Fruit fly (Drosophila melanogaster) whole organism, embryonic: ENCODE measurements around the gene AP-1sigma.

Source experiments
- Atf-2 ChIP-seq: fragments of 200-800 bp; sonication (Bioruptor generic); optimal IDR thresholded peaks from 2 replicates; lab custom pipeline; 2016; ENCODE audit warnings: missing biosample characterization, missing genetic modification characterization
- CG10321 ChIP-seq: fragments of 200-800 bp; sonication (Bioruptor generic); IDR thresholded peaks from 2 replicates; pipeline ENCODE4 v1.3.6; 2022; ENCODE audit warnings: missing biosample characterization, missing genetic modification characterization
- CG11456 ChIP-seq: fragments of 200-800 bp; sonication (Bioruptor generic); IDR thresholded peaks from 3 replicates; pipeline ENCODE4 v1.3.6; 2022; ENCODE audit warnings: missing biosample characterization, missing genetic modification characterization
- CG11695 ChIP-seq: fragments of 200-800 bp; sonication (Bioruptor generic); IDR thresholded peaks from 3 replicates; pipeline ENCODE4 v1.3.6; 2022; ENCODE audit warnings: missing biosample characterization, missing genetic modification characterization
- CG12236 ChIP-seq: fragments of 200-800 bp; sonication (Bioruptor generic); optimal IDR thresholded peaks from 2 replicates; lab custom pipeline; 2016; ENCODE audit warnings: missing biosample characterization, missing genetic modification characterization
- CG1603 ChIP-seq: fragments of 200-800 bp; sonication (Bioruptor generic); optimal IDR thresholded peaks from 2 replicates; lab custom pipeline; 2019; ENCODE audit warnings: missing biosample characterization, mild to moderate bottlenecking, missing genetic modification characterization, moderate library complexity
- CG17829 ChIP-seq: fragments of 200-800 bp; optimal IDR thresholded peaks from 2 replicates; lab custom pipeline; 2019; ENCODE audit warnings: missing biosample characterization, mild to moderate bottlenecking, missing genetic modification characterization, moderate library complexity
- CG2678 ChIP-seq: fragments of 200-800 bp; sonication (Bioruptor generic); optimal IDR thresholded peaks from 3 replicates; lab custom pipeline; 2019; ENCODE audit warnings: missing biosample characterization, mild to moderate bottlenecking, missing genetic modification characterization, moderate library complexity
- CG30020 ChIP-seq: fragments of 200-800 bp; optimal IDR thresholded peaks from 2 replicates; lab custom pipeline; 2019; ENCODE audit warnings: missing biosample characterization, mild to moderate bottlenecking, missing genetic modification characterization, moderate library complexity
- CG30431 ChIP-seq: fragments of 200-800 bp; sonication (Bioruptor generic); optimal IDR thresholded peaks from 2 replicates; lab custom pipeline; 2017; ENCODE audit warnings: missing biosample characterization, missing genetic modification characterization
- CG32767 ChIP-seq: fragments of 200-800 bp; sonication (Bioruptor generic); IDR thresholded peaks from 2 replicates; pipeline ENCODE4 v1.3.6; 2022; ENCODE audit warnings: missing biosample characterization, missing genetic modification characterization
- CG4282 ChIP-seq: fragments of 200-800 bp; sonication (Bioruptor generic); optimal IDR thresholded peaks from 2 replicates; lab custom pipeline; 2016; ENCODE audit warnings: missing biosample characterization, missing genetic modification characterization
- CG4404 ChIP-seq: fragments of 200-800 bp; sonication (Bioruptor generic); IDR thresholded peaks from 2 replicates; pipeline ENCODE4 v1.3.6; 2022; ENCODE audit warnings: missing biosample characterization, missing genetic modification characterization
- CG5180 ChIP-seq: fragments of 200-800 bp; sonication (Bioruptor generic); optimal IDR thresholded peaks from 3 replicates; lab custom pipeline; 2017; ENCODE audit warnings: missing biosample characterization, missing genetic modification characterization, mild to moderate bottlenecking, moderate library complexity, missing genetic modification reagents
- CG6765 ChIP-seq: fragments of 200-800 bp; sonication (Bioruptor generic); optimal IDR thresholded peaks from 3 replicates; lab custom pipeline; 2017; ENCODE audit warnings: missing biosample characterization, mild to moderate bottlenecking, missing genetic modification characterization
- CG7786 ChIP-seq: fragments of 200-800 bp; sonication (Bioruptor generic); optimal IDR thresholded peaks from 2 replicates; lab custom pipeline; 2016; ENCODE audit warnings: missing biosample characterization, missing genetic modification characterization
- CG9876 ChIP-seq: fragments of 200-800 bp; sonication (Bioruptor generic); optimal IDR thresholded peaks from 2 replicates; lab custom pipeline; 2016; ENCODE audit warnings: missing biosample characterization, missing genetic modification characterization
- CTCF ChIP-seq: fragments of 200-800 bp; sonication (Bioruptor generic); optimal IDR thresholded peaks from 2 replicates; lab custom pipeline; 2017; ENCODE audit warnings: missing biosample characterization, mild to moderate bottlenecking, missing genetic modification characterization, moderate library complexity
- D ChIP-seq, 2 experiments: fragments of 200-800 bp in 1 of 2; fragments of >200 bp in 1 of 2; sonication (Bioruptor generic) in 1 of 2; optimal IDR thresholded peaks; 2 replicates in 1 of 2; 3 replicates in 1 of 2; lab custom pipeline; 2017; ENCODE audit warnings: mild to moderate bottlenecking in 1 of 2, missing biosample characterization in 1 of 2, missing genetic modification characterization in 1 of 2, missing genetic modification reagents in 1 of 2
- Fer1 ChIP-seq: fragments of 200-800 bp; sonication (Bioruptor generic); optimal IDR thresholded peaks from 2 replicates; lab custom pipeline; 2017; ENCODE audit warnings: missing biosample characterization, mild to moderate bottlenecking, missing genetic modification characterization
- Nf-YA ChIP-seq: fragments of 200-800 bp; sonication (Bioruptor generic); IDR thresholded peaks from 2 replicates; pipeline ENCODE4 v1.3.6; 2022; ENCODE audit warnings: missing biosample characterization, missing genetic modification characterization
- Ptx1 ChIP-seq: fragments of 200-800 bp; sonication (Bioruptor generic); IDR thresholded peaks from 2 replicates; pipeline ENCODE4 v1.3.6; 2022; ENCODE audit warnings: missing biosample characterization, missing genetic modification characterization
- Rfx ChIP-seq: fragments of 200-800 bp; sonication (Bioruptor generic); IDR thresholded peaks from 2 replicates; pipeline ENCODE4 v1.3.6; 2022; ENCODE audit warnings: missing biosample characterization, missing genetic modification characterization
- Rx ChIP-seq: fragments of 200-800 bp; sonication (Bioruptor generic); IDR thresholded peaks from 2 replicates; pipeline ENCODE4 v1.3.6; 2022; ENCODE audit warnings: missing biosample characterization, missing genetic modification characterization
- Scr ChIP-seq: fragments of 200-800 bp; sonication (Bioruptor generic); IDR thresholded peaks from 2 replicates; pipeline ENCODE4 v1.3.6; 2022; ENCODE audit warnings: missing biosample characterization, missing genetic modification characterization; ENCODE audit not compliant: partially characterized antibody
- Sox102F ChIP-seq: fragments of 200-800 bp; sonication (Bioruptor generic); optimal IDR thresholded peaks from 2 replicates; lab custom pipeline; 2018; ENCODE audit warnings: missing biosample characterization, mild to moderate bottlenecking, missing genetic modification characterization, moderate library complexity
- Ssrp ChIP-seq: fragments of 200-800 bp; sonication (Bioruptor generic); optimal IDR thresholded peaks from 2 replicates; lab custom pipeline; 2018; ENCODE audit warnings: missing biosample characterization, mild to moderate bottlenecking, missing genetic modification characterization, moderate library complexity
- ab ChIP-seq: fragments of 200-800 bp; sonication (Bioruptor generic); optimal IDR thresholded peaks from 2 replicates; lab custom pipeline; 2016; ENCODE audit warnings: missing biosample characterization, missing genetic modification characterization
- ara ChIP-seq: fragments of 200-800 bp; sonication (Bioruptor generic); IDR thresholded peaks from 2 replicates; pipeline ENCODE4 v1.3.6; 2022; ENCODE audit warnings: missing biosample characterization, missing genetic modification characterization
- bcd ChIP-seq: fragments of 200-800 bp; sonication (Bioruptor generic); optimal IDR thresholded peaks from 2 replicates; lab custom pipeline; 2017; ENCODE audit warnings: missing biosample characterization, mild to moderate bottlenecking, missing genetic modification characterization
- cg ChIP-seq: fragments of 200-800 bp; sonication (Bioruptor generic); optimal IDR thresholded peaks from 3 replicates; lab custom pipeline; 2019; ENCODE audit warnings: missing biosample characterization, mild to moderate bottlenecking, missing genetic modification characterization, moderate library complexity
- corto ChIP-seq: fragments of 200-800 bp; sonication (Bioruptor generic); optimal IDR thresholded peaks from 2 replicates; lab custom pipeline; 2016; ENCODE audit warnings: missing biosample characterization, mild to moderate bottlenecking, missing genetic modification characterization, moderate library complexity
- croc ChIP-seq: fragments of 200-800 bp; sonication (Bioruptor generic); conservative IDR thresholded peaks from 3 replicates; pipeline ENCODE4 v1.3.6; 2022; ENCODE audit warnings: missing biosample characterization, missing genetic modification characterization
- dpn ChIP-seq, 2 experiments: fragments of 200-800 bp; sonication (Bioruptor generic); optimal IDR thresholded peaks; 3 replicates each; lab custom pipeline; 2016; ENCODE audit warnings: missing biosample characterization in 2 of 2, missing genetic modification characterization in 2 of 2
- fd3F ChIP-seq: fragments of 200-800 bp; sonication (Bioruptor generic); optimal IDR thresholded peaks from 2 replicates; lab custom pipeline; 2018; ENCODE audit warnings: missing biosample characterization, mild to moderate bottlenecking, missing genetic modification characterization, moderate library complexity
- grau ChIP-seq: fragments of 200-800 bp; optimal IDR thresholded peaks from 3 replicates; lab custom pipeline; 2019; ENCODE audit warnings: missing biosample characterization, mild to moderate bottlenecking, missing genetic modification characterization, moderate library complexity
- hbn ChIP-seq: fragments of 200-800 bp; sonication (Bioruptor generic); IDR thresholded peaks from 2 replicates; pipeline ENCODE4 v1.3.6; 2022; ENCODE audit warnings: missing biosample characterization, missing genetic modification characterization; ENCODE audit not compliant: partially characterized antibody
- jing ChIP-seq: fragments of 200-800 bp; sonication (Bioruptor generic); optimal IDR thresholded peaks from 2 replicates; lab custom pipeline; 2018; ENCODE audit warnings: missing biosample characterization, mild to moderate bottlenecking, missing genetic modification characterization
- lab ChIP-seq: fragments of 200-800 bp; sonication (Bioruptor generic); optimal IDR thresholded peaks from 3 replicates; lab custom pipeline; 2017; ENCODE audit warnings: missing biosample characterization, missing genetic modification characterization, mild to moderate bottlenecking, moderate library complexity, missing genetic modification reagents
- mirr ChIP-seq: fragments of 200-800 bp; sonication (Bioruptor generic); optimal IDR thresholded peaks from 3 replicates; lab custom pipeline; 2018; ENCODE audit warnings: missing biosample characterization, mild to moderate bottlenecking, missing genetic modification characterization
- mld ChIP-seq: fragments of 200-800 bp; sonication (Bioruptor generic); IDR thresholded peaks from 3 replicates; pipeline ENCODE4 v1.3.6; 2022; ENCODE audit warnings: missing biosample characterization, missing genetic modification characterization; ENCODE audit not compliant: partially characterized antibody
- onecut ChIP-seq: fragments of 200-800 bp; sonication (Bioruptor generic); IDR thresholded peaks from 2 replicates; pipeline ENCODE4 v1.3.6; 2022; ENCODE audit warnings: missing biosample characterization, missing genetic modification characterization
- repo ChIP-seq: fragments of 200-800 bp; sonication (Bioruptor generic); optimal IDR thresholded peaks from 2 replicates; lab custom pipeline; 2016; ENCODE audit warnings: missing biosample characterization, missing genetic modification characterization
- run ChIP-seq: fragments of 200-800 bp; sonication (Bioruptor generic); optimal IDR thresholded peaks from 3 replicates; lab custom pipeline; 2018; ENCODE audit warnings: missing biosample characterization, mild to moderate bottlenecking, missing genetic modification characterization
- sd ChIP-seq: fragments of 200-800 bp; sonication (Bioruptor generic); optimal IDR thresholded peaks from 3 replicates; lab custom pipeline; 2018; ENCODE audit warnings: missing biosample characterization, mild to moderate bottlenecking, missing genetic modification characterization, moderate library complexity
- tin ChIP-seq: fragments of 200-800 bp; sonication (Bioruptor generic); optimal IDR thresholded peaks from 3 replicates; lab custom pipeline; 2016; ENCODE audit warnings: missing biosample characterization, missing genetic modification characterization
- tll ChIP-seq, 2 experiments: fragments of 200-800 bp in 1 of 2; fragments of >200 bp in 1 of 2; sonication (Bioruptor generic) in 1 of 2; optimal IDR thresholded peaks; 2 replicates each; lab custom pipeline; 2017 to 2019; ENCODE audit warnings: missing biosample characterization in 2 of 2, missing genetic modification characterization in 2 of 2, mild to moderate bottlenecking in 1 of 2, moderate library complexity in 1 of 2
- usp ChIP-seq: fragments of >200 bp; optimal IDR thresholded peaks from 2 replicates; lab custom pipeline; 2017; ENCODE audit warnings: missing biosample characterization, missing genetic modification characterization
- vnd ChIP-seq: fragments of 200-800 bp; sonication (Bioruptor generic); IDR thresholded peaks from 3 replicates; pipeline ENCODE4 v1.3.6; 2022; ENCODE audit warnings: missing biosample characterization, missing genetic modification characterization; ENCODE audit not compliant: partially characterized antibody

AP-1sigma gene

dm6 chr3R:23920874-23921539, 37.4 kb upstream of the AP-1sigma start (continued):
- no peak for TF ChIP-seq vnd
- TF ChIP-seq D (optimal IDR thresholded peaks at IDR 0.05; lab: Kevin White, UChicago): no peak
- TF ChIP-seq D (GFP tag; optimal IDR thresholded peaks at IDR 0.05; lab: Kevin White, UChicago): no peak
- no peak for TF ChIP-seq hbn (GFP tag; lab: Robert Waterston, UW)
- peak; percentile 35; the same call in 1 of the 2 replicates for TF ChIP-seq onecut (GFP tag; lab: Robert Waterston, UW)
- TF ChIP-seq jing (GFP tag; lab: Kevin White, UChicago): no peak
- TF ChIP-seq CG11456 (GFP tag; lab: Robert Waterston, UW): peak; percentile 81
- peak; percentile 72 for TF ChIP-seq ara (GFP tag; lab: Robert Waterston, UW)
- TF ChIP-seq tin (GFP tag; lab: Kevin White, UChicago): peak; percentile 20
- 0 out of 2 replicates have a peak, but pooled peaks have one; percentile 11 for TF ChIP-seq CG32767 (GFP tag; lab: Robert Waterston, UW)
- peak; percentile 58 for TF ChIP-seq grau (tag; lab: Kevin White, UChicago)
- peak; percentile 47 for TF ChIP-seq CG1603
- no peak for TF ChIP-seq repo (GFP tag; lab: Kevin White, UChicago)
- peak; percentile 26 for TF ChIP-seq ab (GFP tag; lab: Kevin White, UChicago)
- peak; percentile 46 for TF ChIP-seq Fer1 (GFP tag; lab: Kevin White, UChicago)
- TF ChIP-seq CG30020 (tag; lab: Kevin White, UChicago): no peak
- peak; percentile 57 for TF ChIP-seq fd3F
- peak; percentile 65 for TF ChIP-seq CG11695
- TF ChIP-seq CG4404: no peak
- TF ChIP-seq cg: no peak
- TF ChIP-seq run (tag; lab: Kevin White, UChicago): peak; percentile 20
- no peak for TF ChIP-seq usp (GFP tag; lab: Kevin White, UChicago)
- peak; percentile 87 for TF ChIP-seq mirr
- TF ChIP-seq tll (GFP tag; optimal IDR thresholded peaks at IDR 0.05; lab: Kevin White, UChicago): no peak
- TF ChIP-seq sd (tag; lab: Kevin White, UChicago): peak; percentile 46
- TF ChIP-seq lab (GFP tag; lab: Kevin White, UChicago): peak; percentile 83
- TF ChIP-seq corto: no peak
- TF ChIP-seq CG30431: no peak
- no peak for TF ChIP-seq CTCF (GFP tag; lab: Kevin White, UChicago)
- TF ChIP-seq CG4282 (GFP tag; lab: Kevin White, UChicago): no peak
- peak; percentile 24 for TF ChIP-seq CG9876 (GFP tag; lab: Kevin White, UChicago)
- TF ChIP-seq croc (GFP tag; lab: Robert Waterston, UW): no peak
- TF ChIP-seq Scr (GFP tag; lab: Robert Waterston, UW): no peak
- TF ChIP-seq Rfx (GFP tag; lab: Robert Waterston, UW): peak; percentile 90
- no peak for TF ChIP-seq CG12236 (GFP tag; lab: Kevin White, UChicago)
- TF ChIP-seq Rx (GFP tag; lab: Robert Waterston, UW): peak; percentile 33
- TF ChIP-seq Nf-YA (GFP tag; lab: Robert Waterston, UW): no peak
- TF ChIP-seq CG6765 (GFP tag; lab: Kevin White, UChicago): peak; percentile 40
- peak in 1 of 2 experiments; percentile 25 for TF ChIP-seq dpn (GFP tag; optimal IDR thresholded peaks at IDR 0.05; lab: Kevin White, UChicago)
- peak; percentile 36 for TF ChIP-seq bcd
- peak; percentile 50 for TF ChIP-seq CG7786 (GFP tag; lab: Kevin White, UChicago)
- TF ChIP-seq CG10321 (GFP tag; lab: Robert Waterston, UW): 0 out of 2 replicates have a peak, but pooled peaks have one; percentile 9
- TF ChIP-seq CG2678 (tag; lab: Kevin White, UChicago): peak; percentile 58
- peak; percentile 35 for TF ChIP-seq Sox102F
- TF ChIP-seq Ptx1 (GFP tag; lab: Robert Waterston, UW): peak; percentile 24; the same call in 1 of the 2 replicates
- TF ChIP-seq Atf-2 (GFP tag; lab: Kevin White, UChicago): no peak
- no peak for TF ChIP-seq mld (GFP tag; lab: Robert Waterston, UW)
- no peak for TF ChIP-seq CG5180 (GFP tag; lab: Kevin White, UChicago)
- TF ChIP-seq CG17829 (tag; lab: Kevin White, UChicago): no peak
- TF ChIP-seq Ssrp (tag; lab: Kevin White, UChicago): no peak
